Worm (Caenorhabditis elegans): ENCODE data around the gene D1005.4.

DNA sequence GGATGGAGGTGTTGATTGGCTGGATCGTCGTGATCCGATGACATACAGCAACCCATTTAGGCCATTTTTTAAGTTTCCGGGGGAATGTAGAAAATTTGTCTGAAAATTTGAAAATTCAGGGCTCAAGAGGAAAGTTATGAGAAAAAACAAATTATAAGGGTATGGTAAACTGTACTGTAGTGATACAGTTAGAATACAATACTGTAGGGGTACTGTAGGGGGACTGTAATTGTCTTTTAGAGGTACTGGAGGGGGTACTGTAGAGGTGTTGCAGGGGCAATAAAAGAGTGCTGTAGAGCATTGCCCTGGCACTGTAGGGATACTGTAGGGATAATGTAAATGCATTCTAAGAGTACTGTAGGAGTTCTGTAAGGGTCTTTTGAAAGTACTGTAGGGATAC, 20.9 kb downstream of the D1005.4 start, which contains the start of gene D1005.6:
- TF ChIP-seq nhr-237 (tag; optimal IDR thresholded peaks at IDR 0.05) (no peak), mdl-1 (tag; optimal IDR thresholded peaks at IDR 0.05) (no peak), skn-1 (tag; optimal IDR thresholded peaks at IDR 0.05) (no peak), elt-1 (tag; optimal IDR thresholded peaks at IDR 0.05) (no peak), unc-39 (tag; optimal IDR thresholded peaks at IDR 0.05) (no peak), fos-1 (tag; optimal IDR thresholded peaks at IDR 0.05) (no peak), lin-39 (tag; optimal IDR thresholded peaks at IDR 0.05) (no peak), egl-27 (tag; optimal IDR thresholded peaks at IDR 0.05) (no peak), nhr-28 (tag; optimal IDR thresholded peaks at IDR 0.05) (no peak), nhr-11 (tag; optimal IDR thresholded peaks at IDR 0.05) (no peak)
